Worm (Caenorhabditis elegans) whole organism, late embryonic: Measurements from ENCODE around the gene F17A9.4.

Source experiments
- C08G9.2 ChIP-seq: sonication (generic microtip); optimal IDR thresholded peaks from 2 replicates; lab custom pipeline; 2016; ENCODE audit warnings: mild to moderate bottlenecking, missing genetic modification characterization, moderate library complexity, missing compliant biosample characterization
- C38D4.7 ChIP-seq: fragments of 200-800 bp; sonication (Bioruptor generic); optimal IDR thresholded peaks from 2 replicates; lab custom pipeline; 2018; ENCODE audit warnings: mild to moderate bottlenecking, missing genetic modification characterization, moderate library complexity, missing compliant biosample characterization
- K09A11.1 ChIP-seq: sonication (generic microtip); optimal IDR thresholded peaks from 2 replicates; lab custom pipeline; 2017; ENCODE audit warnings: antibody characterized with exemption, mild to moderate bottlenecking, missing genetic modification characterization, missing compliant biosample characterization; ENCODE audit not compliant: insufficient read depth
- T23F11.4 ChIP-seq: fragments of 200-800 bp; sonication (Bioruptor generic); optimal IDR thresholded peaks from 2 replicates; lab custom pipeline; 2018; ENCODE audit warnings: mild to moderate bottlenecking, missing genetic modification characterization, missing compliant biosample characterization
- Y22D7AL.16 ChIP-seq: sonication (generic microtip); optimal IDR thresholded peaks from 2 replicates; lab custom pipeline; 2016; ENCODE audit warnings: missing genetic modification characterization, missing compliant biosample characterization
- ahr-1 ChIP-seq: sonication (generic microtip); optimal IDR thresholded peaks from 2 replicates; lab custom pipeline; 2016; ENCODE audit warnings: missing genetic modification characterization, missing compliant biosample characterization
- ama-1 ChIP-seq: fragments of 150-350 bp; optimal IDR thresholded peaks from 2 replicates; lab custom pipeline; 2014
- ceh-14 ChIP-seq: sonication (generic microtip); optimal IDR thresholded peaks from 2 replicates; lab custom pipeline; 2016; ENCODE audit warnings: missing genotype, missing genetic modification characterization, missing compliant biosample characterization
- ceh-18 ChIP-seq: sonication (generic microtip); optimal IDR thresholded peaks from 2 replicates; lab custom pipeline; 2016; ENCODE audit warnings: missing genetic modification characterization, missing compliant biosample characterization
- ceh-19 ChIP-seq: fragments of 200-800 bp; sonication (Bioruptor generic); optimal IDR thresholded peaks from 2 replicates; lab custom pipeline; 2018; ENCODE audit warnings: mild to moderate bottlenecking, missing genetic modification characterization, missing compliant biosample characterization
- ceh-2 ChIP-seq: sonication (generic microtip); optimal IDR thresholded peaks from 2 replicates; lab custom pipeline; 2016; ENCODE audit warnings: missing genotype, missing genetic modification characterization, missing compliant biosample characterization
- ceh-22 ChIP-seq: sonication (generic microtip); optimal IDR thresholded peaks from 2 replicates; lab custom pipeline; 2017; ENCODE audit warnings: missing biosample characterization, missing genetic modification characterization
- ceh-30 ChIP-seq: fragments of 150-350 bp; optimal IDR thresholded peaks from 2 replicates; lab custom pipeline; 2014; ENCODE audit warnings: missing biosample characterization, missing genetic modification characterization
- ceh-34 ChIP-seq: sonication (generic microtip); optimal IDR thresholded peaks from 2 replicates; lab custom pipeline; 2016; ENCODE audit warnings: mild to moderate bottlenecking, missing genetic modification characterization, missing compliant biosample characterization
- ceh-45 ChIP-seq: fragments of 200-800 bp; sonication (Bioruptor generic); IDR thresholded peaks from 2 replicates; pipeline ENCODE4 v1.3.6; 2022; ENCODE audit warnings: missing genetic modification reagents, missing genetic modification characterization, missing compliant biosample characterization
- ceh-48 ChIP-seq: sonication (generic microtip); optimal IDR thresholded peaks from 2 replicates; lab custom pipeline; 2016; ENCODE audit warnings: missing genetic modification characterization, inconsistent platforms, missing compliant biosample characterization
- ceh-9 ChIP-seq: sonication (generic microtip); optimal IDR thresholded peaks from 2 replicates; lab custom pipeline; 2016; ENCODE audit warnings: mild to moderate bottlenecking, missing genetic modification characterization, inconsistent platforms, missing compliant biosample characterization
- che-1 ChIP-seq: sonication (generic microtip); optimal IDR thresholded peaks from 2 replicates; lab custom pipeline; 2016; ENCODE audit warnings: mild to moderate bottlenecking, missing genetic modification characterization, missing compliant biosample characterization
- dmd-4 ChIP-seq: sonication (generic microtip); optimal IDR thresholded peaks from 2 replicates; lab custom pipeline; 2016; ENCODE audit warnings: borderline replicate concordance, missing genetic modification characterization, missing compliant biosample characterization
- dve-1 ChIP-seq: sonication (generic microtip); optimal IDR thresholded peaks from 2 replicates; lab custom pipeline; 2017; ENCODE audit warnings: antibody characterized with exemption, mild to moderate bottlenecking, missing genetic modification characterization, missing compliant biosample characterization
- elt-2 ChIP-seq: sonication (generic microtip); optimal IDR thresholded peaks from 2 replicates; lab custom pipeline; 2016; ENCODE audit warnings: missing genetic modification reagents, missing genetic modification characterization, missing compliant biosample characterization
- ets-4 ChIP-seq: sonication (generic microtip); optimal IDR thresholded peaks from 2 replicates; lab custom pipeline; 2016; ENCODE audit warnings: missing genetic modification characterization, missing compliant biosample characterization
- eyg-1 ChIP-seq: sonication (generic microtip); optimal IDR thresholded peaks from 2 replicates; lab custom pipeline; 2016; ENCODE audit warnings: missing genotype, missing genetic modification characterization, missing compliant biosample characterization
- fkh-10 ChIP-seq: fragments of 150-350 bp; optimal IDR thresholded peaks from 2 replicates; lab custom pipeline; 2014; ENCODE audit warnings: missing biosample characterization, missing genetic modification reagents, missing genetic modification characterization
- fkh-6 ChIP-seq: sonication (generic microtip); optimal IDR thresholded peaks from 2 replicates; lab custom pipeline; 2016; ENCODE audit warnings: missing genetic modification characterization, missing compliant biosample characterization
- hlh-13 ChIP-seq: fragments of 200-800 bp; sonication (Bioruptor generic); optimal IDR thresholded peaks from 2 replicates; lab custom pipeline; 2018; ENCODE audit warnings: mild to moderate bottlenecking, missing genetic modification characterization, missing compliant biosample characterization
- hlh-6 ChIP-seq: sonication (generic microtip); optimal IDR thresholded peaks from 2 replicates; lab custom pipeline; 2016; ENCODE audit warnings: missing genotype, missing genetic modification characterization, missing compliant biosample characterization
- hlh-8 ChIP-seq: sonication (generic microtip); optimal IDR thresholded peaks from 2 replicates; lab custom pipeline; 2016; ENCODE audit warnings: missing genotype, missing genetic modification characterization, missing compliant biosample characterization
- lin-11 ChIP-seq: fragments of 200-800 bp; sonication (Bioruptor generic); optimal IDR thresholded peaks from 2 replicates; lab custom pipeline; 2018; ENCODE audit warnings: mild to moderate bottlenecking, missing genetic modification characterization, missing compliant biosample characterization
- npax-4 ChIP-seq: sonication (generic microtip); optimal IDR thresholded peaks from 2 replicates; lab custom pipeline; 2016; ENCODE audit warnings: missing genetic modification characterization, missing compliant biosample characterization
- pag-3 ChIP-seq: sonication (generic microtip); optimal IDR thresholded peaks from 2 replicates; lab custom pipeline; 2016; ENCODE audit warnings: missing compliant biosample characterization, missing genetic modification characterization, borderline replicate concordance
- pat-9 ChIP-seq: fragments of 200-800 bp; sonication (Bioruptor generic); optimal IDR thresholded peaks from 2 replicates; lab custom pipeline; 2018; ENCODE audit warnings: mild to moderate bottlenecking, missing genetic modification characterization, moderate library complexity, missing compliant biosample characterization
- pax-1 ChIP-seq: fragments of 150-350 bp; optimal IDR thresholded peaks from 2 replicates; lab custom pipeline; 2014; ENCODE audit warnings: missing biosample characterization, missing genetic modification characterization
- pha-2 ChIP-seq: sonication (generic microtip); optimal IDR thresholded peaks from 2 replicates; lab custom pipeline; 2017; ENCODE audit warnings: mild to moderate bottlenecking, missing genetic modification characterization, missing compliant biosample characterization
- pha-4 ChIP-seq: fragments of 150-350 bp; optimal IDR thresholded peaks from 2 replicates; lab custom pipeline; 2018; ENCODE audit warnings: missing biosample characterization, missing genetic modification reagents, missing genetic modification characterization
- pqm-1 ChIP-seq: sonication (generic microtip); optimal IDR thresholded peaks from 2 replicates; lab custom pipeline; 2016; ENCODE audit warnings: missing genetic modification characterization, missing compliant biosample characterization
- ref-2 ChIP-seq: sonication (generic microtip); optimal IDR thresholded peaks from 2 replicates; lab custom pipeline; 2016; ENCODE audit warnings: missing genetic modification characterization, missing compliant biosample characterization
- rnt-1 ChIP-seq: sonication (generic microtip); optimal IDR thresholded peaks from 2 replicates; lab custom pipeline; 2016; ENCODE audit warnings: missing genetic modification characterization, missing compliant biosample characterization
- sdc-2 ChIP-seq: sonication (generic microtip); optimal IDR thresholded peaks from 2 replicates; lab custom pipeline; 2016; ENCODE audit warnings: missing genotype, missing genetic modification characterization, missing compliant biosample characterization
- syd-9 ChIP-seq: sonication (generic microtip); optimal IDR thresholded peaks from 2 replicates; lab custom pipeline; 2016; ENCODE audit warnings: mild to moderate bottlenecking, missing genetic modification characterization, moderate library complexity, missing compliant biosample characterization
- tbx-2 ChIP-seq: sonication (generic microtip); optimal IDR thresholded peaks from 2 replicates; lab custom pipeline; 2016; ENCODE audit warnings: missing genetic modification characterization, missing compliant biosample characterization
- tbx-7 ChIP-seq: sonication (generic microtip); optimal IDR thresholded peaks from 2 replicates; lab custom pipeline; 2016; ENCODE audit warnings: missing genotype, missing genetic modification characterization, missing compliant biosample characterization
- ttx-3 ChIP-seq: sonication (generic microtip); optimal IDR thresholded peaks from 2 replicates; lab custom pipeline; 2016; ENCODE audit warnings: missing genetic modification reagents, missing genetic modification characterization, missing compliant biosample characterization
- zip-5 ChIP-seq: sonication (generic microtip); optimal IDR thresholded peaks from 2 replicates; lab custom pipeline; 2016; ENCODE audit warnings: missing genetic modification characterization, missing compliant biosample characterization
- ztf-16 ChIP-seq: sonication (generic microtip); optimal IDR thresholded peaks from 2 replicates; lab custom pipeline; 2017; ENCODE audit warnings: missing genetic modification characterization, missing compliant biosample characterization

Gene F17A9.4

DNA sequence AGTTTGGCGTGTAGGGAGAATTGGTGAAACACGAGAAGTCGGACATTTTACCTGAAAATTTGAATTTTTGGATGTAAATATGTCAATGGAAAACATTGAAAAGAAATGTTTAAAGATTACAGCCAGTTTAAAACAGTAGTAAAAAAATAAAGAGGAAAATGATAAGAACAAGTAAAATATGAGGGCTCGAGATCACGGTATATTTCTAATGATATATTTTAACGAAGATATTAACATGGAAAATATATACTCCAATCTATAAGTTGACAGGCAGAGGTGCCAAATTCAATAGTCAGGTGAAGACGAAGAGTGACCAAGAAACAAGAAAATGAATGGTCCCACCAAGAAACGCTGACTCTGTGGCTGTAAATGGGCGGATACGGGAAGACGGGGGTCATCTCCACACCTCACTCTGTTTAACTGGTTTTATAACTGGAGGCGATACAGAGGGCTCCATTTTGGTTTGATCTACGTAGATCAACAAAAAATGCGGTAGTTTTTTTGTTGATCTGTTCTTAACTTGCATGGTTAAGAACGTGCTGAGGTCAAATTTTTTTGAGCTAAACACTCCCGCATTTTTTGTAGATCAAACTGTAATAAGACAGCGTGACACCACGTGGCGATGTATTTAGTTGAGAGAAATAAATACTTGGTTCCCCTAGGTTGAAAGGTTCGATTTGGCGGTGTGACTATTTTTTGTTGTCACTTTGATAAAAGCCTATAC is 9.9 kb upstream of the F17A9.4 start, which contains the start of gene ceh-49:
Gene ceh-49, minus strand, starts transcription at position 51 of the 724 bp plus-strand sequence.
- TF ChIP-seq ttx-3, result no peak
- TF ChIP-seq eyg-1 (tag; lab: Kevin White, UChicago), result no peak
- TF ChIP-seq tbx-7 (tag; lab: Kevin White, UChicago), result no peak
- no peak for TF ChIP-seq ztf-16 (tag; lab: Kevin White, UChicago)
- no peak for TF ChIP-seq lin-11 (tag; lab: Kevin White, UChicago)
- no peak for TF ChIP-seq ceh-22 (tag; lab: Kevin White, UChicago)
- TF ChIP-seq pha-2, result no peak
- no peak for TF ChIP-seq npax-4
- no peak for TF ChIP-seq ceh-30 (tag; lab: Kevin White, UChicago)
- no peak for TF ChIP-seq ahr-1 (tag; lab: Kevin White, UChicago)
- TF ChIP-seq dmd-4, result no peak
- TF ChIP-seq fkh-10 (GFP tag; lab: Kevin White, UChicago), result no peak

DNA sequence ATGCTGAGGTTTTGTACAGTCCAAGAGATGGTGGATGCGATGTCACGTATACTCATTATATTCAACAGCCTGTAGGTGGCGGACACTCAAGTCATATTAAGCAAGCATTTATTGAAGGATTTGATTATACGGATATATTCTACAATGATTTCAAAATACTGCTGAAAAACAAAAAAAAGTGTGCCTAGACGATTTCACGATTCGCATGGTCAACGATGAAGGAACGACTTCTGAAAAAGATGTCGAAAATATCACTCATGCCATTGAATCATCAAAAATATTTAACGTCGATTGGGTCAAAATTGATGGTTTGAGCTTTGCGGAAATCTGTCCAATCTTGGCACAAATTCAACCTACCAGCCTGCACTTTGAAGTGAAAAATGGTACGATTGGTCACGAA is 6.6 kb upstream of the F17A9.4 start:
- no peak for TF ChIP-seq ceh-19 (GFP tag; lab: Kevin White, UChicago)
- no peak for TF ChIP-seq dve-1 (tag; lab: Kevin White, UChicago)
- no peak for TF ChIP-seq ceh-18 (tag; lab: Kevin White, UChicago)
- TF ChIP-seq ceh-45, result no peak
- no peak for TF ChIP-seq T23F11.4
- TF ChIP-seq K09A11.1, result no peak

DNA sequence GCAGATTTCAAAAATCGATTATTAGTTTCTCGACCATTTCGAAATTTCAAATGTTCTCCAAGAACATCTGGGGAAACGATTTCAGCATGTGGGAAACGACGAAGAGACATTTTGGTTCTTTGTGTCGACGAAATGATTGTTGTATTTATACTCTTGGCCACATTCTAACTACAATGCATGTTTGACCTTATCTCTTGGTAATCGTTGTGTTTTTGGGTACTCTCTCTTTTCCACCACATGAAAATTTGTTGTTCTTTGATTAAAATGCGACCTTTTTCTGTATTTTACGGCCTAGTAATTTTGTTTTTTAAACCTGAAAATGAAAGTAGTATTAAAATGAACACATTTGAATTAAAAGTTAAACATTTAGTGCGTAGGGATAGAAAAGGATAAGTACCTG is 2.4 kb upstream of the F17A9.4 start, which contains the start of gene F17A9.5:
Gene F17A9.5, minus strand, starts transcription at position 175 of the 400 bp plus-strand sequence.
- TF ChIP-seq eyg-1 (tag; lab: Kevin White, UChicago), result no peak

DNA sequence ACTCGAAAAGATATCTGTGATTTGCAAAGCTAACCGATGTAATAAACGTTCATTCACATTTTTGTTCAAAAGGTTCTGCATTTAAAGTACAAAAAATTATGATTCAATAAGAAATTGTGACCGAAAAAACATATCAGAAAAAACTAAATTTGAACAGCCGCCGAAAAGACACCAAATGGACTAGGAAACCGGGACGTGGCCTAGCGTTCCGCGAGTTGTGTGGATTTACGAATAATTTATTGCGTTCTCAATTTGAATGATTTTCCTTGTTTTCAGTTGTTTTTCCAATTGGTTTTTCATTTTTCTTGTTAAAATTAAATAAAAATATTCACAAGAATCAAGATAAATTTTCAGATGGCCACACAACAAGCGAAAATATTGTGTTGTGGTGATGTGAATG is 3.0 kb downstream of the F17A9.4 start, which contains the start of gene cwf-19L1:
Gene cwf-19L1, plus strand, starts transcription at position 355 of the 400 bp plus-strand sequence.
- TF ChIP-seq ceh-2 (peak; percentile 78), pqm-1 (tag; lab: Kevin White, UChicago) (no peak), ref-2 (tag; lab: Kevin White, UChicago) (peak; percentile 29), ama-1 (no peak), ceh-18 (tag; lab: Kevin White, UChicago) (peak; percentile 40), elt-2 (peak; percentile 2), ets-4 (tag; lab: Kevin White, UChicago) (peak; percentile 81), K09A11.1 (no peak), pha-2 (no peak), ttx-3 (no peak), che-1 (tag; lab: Kevin White, UChicago) (no peak), rnt-1 (tag; lab: Kevin White, UChicago) (peak; percentile 47), C08G9.2 (peak; percentile 88), hlh-13 (GFP tag; lab: Kevin White, UChicago) (no peak), ceh-14 (tag; lab: Kevin White, UChicago) (no peak), Y22D7AL.16 (tag; lab: Kevin White, UChicago) (no peak), ceh-22 (tag; lab: Kevin White, UChicago) (no peak), sdc-2 (tag; lab: Kevin White, UChicago) (no peak), pag-3 (tag; lab: Kevin White, UChicago) (no peak), pax-1 (tag; lab: Kevin White, UChicago) (no peak), C38D4.7 (no peak), ceh-48 (tag; lab: Kevin White, UChicago) (no peak), hlh-8 (peak; percentile 61), tbx-7 (tag; lab: Kevin White, UChicago) (peak; percentile 80), ceh-30 (tag; lab: Kevin White, UChicago) (no peak), zip-5 (tag; lab: Kevin White, UChicago) (peak; percentile 61), dve-1 (tag; lab: Kevin White, UChicago) (no peak), ceh-9 (no peak), fkh-10 (GFP tag; lab: Kevin White, UChicago) (no peak), pat-9 (tag; lab: Kevin White, UChicago) (no peak), hlh-6 (tag; lab: Kevin White, UChicago) (no peak), ahr-1 (tag; lab: Kevin White, UChicago) (no peak), tbx-2 (tag; lab: Kevin White, UChicago) (peak; percentile 67), syd-9 (tag; lab: Kevin White, UChicago) (no peak), ceh-19 (GFP tag; lab: Kevin White, UChicago) (no peak), fkh-6 (no peak), ceh-34 (no peak), pha-4 (tag; lab: Kevin White, UChicago) (no peak)
